Worm (Caenorhabditis elegans) whole organism, L2 larva: Measurements from ENCODE around the gene jac-1.

Experiments used
- C34F6.9 ChIP-seq: fragments of 150-350 bp; optimal IDR thresholded peaks from 2 replicates; lab custom pipeline; 2014; ENCODE audit warnings: missing biosample characterization, missing genetic modification characterization
- F13H6.1 ChIP-seq: sonication (generic microtip); optimal IDR thresholded peaks from 2 replicates; lab custom pipeline; 2016; ENCODE audit warnings: missing genetic modification characterization, missing compliant biosample characterization
- R02D3.7 ChIP-seq: fragments of 150-350 bp; optimal IDR thresholded peaks from 2 replicates; lab custom pipeline; 2014; ENCODE audit warnings: missing biosample characterization, missing genetic modification characterization
- Y55F3AM.14 ChIP-seq: fragments of 200-800 bp; sonication (Bioruptor generic); optimal IDR thresholded peaks from 2 replicates; lab custom pipeline; 2018; ENCODE audit warnings: mild to moderate bottlenecking, missing genetic modification characterization, missing compliant biosample characterization
- alr-1 ChIP-seq: fragments of 150-350 bp; optimal IDR thresholded peaks from 2 replicates; lab custom pipeline; 2014; ENCODE audit warnings: missing biosample characterization, missing genetic modification characterization
- blmp-1 ChIP-seq: sonication (generic microtip); optimal IDR thresholded peaks from 2 replicates; lab custom pipeline; 2017; ENCODE audit warnings: missing genetic modification characterization, mild to moderate bottlenecking, missing compliant biosample characterization, antibody characterized with exemption, moderate library complexity; ENCODE audit not compliant: insufficient read depth
- ceh-16 ChIP-seq: fragments of 150-350 bp; optimal IDR thresholded peaks from 2 replicates; lab custom pipeline; 2014; ENCODE audit warnings: missing biosample characterization, missing genetic modification characterization
- crh-2 ChIP-seq: sonication (generic microtip); optimal IDR thresholded peaks from 2 replicates; lab custom pipeline; 2017; ENCODE audit warnings: missing biosample characterization, missing genetic modification characterization
- egl-27 ChIP-seq: sonication (generic microtip); optimal IDR thresholded peaks from 3 replicates; lab custom pipeline; 2017; ENCODE audit warnings: missing biosample characterization, missing genetic modification reagents, missing genetic modification characterization
- elt-3 ChIP-seq: sonication (generic microtip); optimal IDR thresholded peaks from 2 replicates; lab custom pipeline; 2017; ENCODE audit warnings: missing biosample characterization, missing genetic modification characterization
- fos-1 ChIP-seq: fragments of 150-350 bp; optimal IDR thresholded peaks from 2 replicates; lab custom pipeline; 2014; ENCODE audit warnings: missing biosample characterization, missing genetic modification characterization
- gmeb-1 ChIP-seq: fragments of 150-350 bp; optimal IDR thresholded peaks from 2 replicates; lab custom pipeline; 2014; ENCODE audit warnings: missing biosample characterization, missing genetic modification characterization
- lin-11 ChIP-seq: fragments of 150-350 bp; sonication (generic microtip); optimal IDR thresholded peaks from 2 replicates; lab custom pipeline; 2014; ENCODE audit warnings: missing biosample characterization, missing genetic modification characterization, inconsistent platforms, mixed read lengths
- lin-13 ChIP-seq: fragments of 150-350 bp; optimal IDR thresholded peaks from 2 replicates; lab custom pipeline; 2014; ENCODE audit warnings: missing biosample characterization, missing genetic modification reagents, missing genetic modification characterization
- lin-39 ChIP-seq: fragments of 150-350 bp; optimal IDR thresholded peaks from 2 replicates; lab custom pipeline; 2014; ENCODE audit warnings: missing biosample characterization, missing genetic modification reagents, missing genetic modification characterization
- lsy-2 ChIP-seq, 2 experiments: fragments of 150-350 bp in 1 of 2; sonication (generic microtip) in 1 of 2; optimal IDR thresholded peaks; 2 replicates each; lab custom pipeline; 2014 to 2017; ENCODE audit warnings: missing biosample characterization in 2 of 2, missing genetic modification characterization in 2 of 2
- mbf-1 ChIP-seq: sonication (generic microtip); optimal IDR thresholded peaks from 2 replicates; lab custom pipeline; 2017; ENCODE audit warnings: missing biosample characterization, missing genetic modification characterization
- mdl-1 ChIP-seq, 2 experiments: fragments of 150-350 bp in 1 of 2; sonication (generic microtip) in 1 of 2; optimal IDR thresholded peaks; 2 replicates each; lab custom pipeline; 2017; ENCODE audit warnings: missing biosample characterization in 2 of 2, missing genetic modification characterization in 2 of 2
- nhr-10 ChIP-seq: sonication (generic microtip); optimal IDR thresholded peaks from 2 replicates; lab custom pipeline; 2017; ENCODE audit warnings: missing biosample characterization, missing genetic modification characterization
- nhr-11 ChIP-seq: fragments of 150-350 bp; optimal IDR thresholded peaks from 2 replicates; lab custom pipeline; 2014; ENCODE audit warnings: missing biosample characterization, missing genetic modification characterization
- nhr-129 ChIP-seq: fragments of 150-350 bp; optimal IDR thresholded peaks from 2 replicates; lab custom pipeline; 2014; ENCODE audit warnings: missing biosample characterization, missing genetic modification characterization
- nhr-23 ChIP-seq: fragments of 150-350 bp; optimal IDR thresholded peaks from 2 replicates; lab custom pipeline; 2014; ENCODE audit warnings: missing biosample characterization, missing genetic modification reagents, missing genetic modification characterization
- nhr-237 ChIP-seq: fragments of 150-350 bp; optimal IDR thresholded peaks from 2 replicates; lab custom pipeline; 2014; ENCODE audit warnings: missing biosample characterization, missing genetic modification characterization
- nhr-25 ChIP-seq: fragments of 150-350 bp; sonication (generic microtip); optimal IDR thresholded peaks from 3 replicates; lab custom pipeline; 2014; ENCODE audit warnings: missing biosample characterization, missing genetic modification characterization
- nhr-6 ChIP-seq: fragments of 150-350 bp; optimal IDR thresholded peaks from 2 replicates; lab custom pipeline; 2014; ENCODE audit warnings: missing biosample characterization, missing genetic modification characterization
- nhr-77 ChIP-seq: fragments of 150-350 bp; optimal IDR thresholded peaks from 2 replicates; lab custom pipeline; 2014; ENCODE audit warnings: missing biosample characterization, missing genetic modification characterization
- sem-4 ChIP-seq: fragments of 150-350 bp; optimal IDR thresholded peaks from 2 replicates; lab custom pipeline; 2014; ENCODE audit warnings: missing biosample characterization, missing genetic modification reagents, missing genetic modification characterization
- skn-1 ChIP-seq: sonication (generic microtip); optimal IDR thresholded peaks from 2 replicates; lab custom pipeline; 2017; ENCODE audit warnings: missing biosample characterization, missing genetic modification characterization
- sma-3 ChIP-seq: sonication (generic microtip); optimal IDR thresholded peaks from 2 replicates; lab custom pipeline; 2016; ENCODE audit warnings: missing genetic modification reagents, missing genetic modification characterization, missing compliant biosample characterization
- sma-9 ChIP-seq, 2 experiments: fragments of 150-350 bp in 1 of 2; sonication (generic microtip) in 1 of 2; optimal IDR thresholded peaks; 2 replicates each; lab custom pipeline; 2014 to 2016; ENCODE audit warnings: missing genetic modification characterization in 2 of 2, mild to moderate bottlenecking in 1 of 2, missing biosample characterization in 1 of 2, missing compliant biosample characterization in 1 of 2, missing genetic modification reagents in 1 of 2, moderate library complexity in 1 of 2
- unc-55 ChIP-seq: fragments of 150-350 bp; sonication (generic microtip); optimal IDR thresholded peaks from 3 replicates; lab custom pipeline; 2014; ENCODE audit warnings: missing biosample characterization, missing genetic modification reagents, missing genetic modification characterization
- unc-62 ChIP-seq: fragments of 150-350 bp; optimal IDR thresholded peaks from 2 replicates; lab custom pipeline; 2014; ENCODE audit warnings: missing biosample characterization, missing genetic modification reagents, missing genetic modification characterization
- zag-1 ChIP-seq: fragments of 150-350 bp; optimal IDR thresholded peaks from 2 replicates; lab custom pipeline; 2014; ENCODE audit warnings: missing biosample characterization, missing genetic modification characterization
- ztf-1 ChIP-seq: fragments of 200-800 bp; sonication (Bioruptor generic); conservative IDR thresholded peaks from 2 replicates; pipeline ENCODE4 v1.3.6; 2022; ENCODE audit warnings: missing genetic modification characterization, missing compliant biosample characterization
- ztf-11 ChIP-seq: sonication (generic microtip); optimal IDR thresholded peaks from 2 replicates; lab custom pipeline; 2017; ENCODE audit warnings: missing biosample characterization, missing genetic modification characterization
- ztf-4 ChIP-seq: fragments of 150-350 bp; optimal IDR thresholded peaks from 2 replicates; lab custom pipeline; 2014; ENCODE audit warnings: missing biosample characterization, missing genetic modification characterization

jac-1 gene

DNA sequence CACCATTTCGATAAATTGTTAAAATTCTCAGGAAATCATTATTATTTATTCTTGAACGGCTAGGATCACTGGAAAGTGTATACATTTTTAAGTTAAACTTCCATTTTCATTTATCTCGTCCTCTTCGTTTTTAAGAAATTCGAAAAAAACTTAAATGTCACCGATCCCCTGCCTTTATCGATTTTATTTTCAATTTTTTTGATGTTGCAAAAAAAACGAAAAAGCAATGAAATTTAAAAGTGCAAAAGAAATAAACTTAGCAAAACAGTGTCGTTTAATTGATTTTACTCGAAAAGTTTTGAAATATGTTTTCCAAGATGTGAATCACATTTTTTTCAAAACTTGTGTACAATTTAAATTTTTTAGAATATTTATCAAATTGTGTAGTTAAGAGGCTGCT, 14.4 kb upstream of the jac-1 start:
- TF ChIP-seq F13H6.1 (tag; lab: Kevin White, UChicago) = no peak
- no peak for TF ChIP-seq gmeb-1 (tag; lab: Kevin White, UChicago)
- TF ChIP-seq nhr-10 (tag; lab: Kevin White, UChicago) = no peak
- TF ChIP-seq sma-9 (GFP tag; optimal IDR thresholded peaks at IDR 0.05; lab: Kevin White, UChicago) = no peak
- no peak for TF ChIP-seq sma-9 (tag; optimal IDR thresholded peaks at IDR 0.05; lab: Kevin White, UChicago)
- TF ChIP-seq lsy-2 (tag; optimal IDR thresholded peaks at IDR 0.05; lab: Kevin White, UChicago) = no peak
- no peak for TF ChIP-seq Y55F3AM.14
- no peak for TF ChIP-seq sem-4 (tag; lab: Kevin White, UChicago)
- TF ChIP-seq elt-3 = no peak
- TF ChIP-seq nhr-77 (tag; lab: Kevin White, UChicago) = no peak
- no peak for TF ChIP-seq skn-1 (tag; lab: Kevin White, UChicago)
- TF ChIP-seq unc-55 = no peak
- TF ChIP-seq mdl-1 (tag; optimal IDR thresholded peaks at IDR 0.05; lab: Kevin White, UChicago) = no peak
- TF ChIP-seq C34F6.9 (tag; lab: Kevin White, UChicago) = no peak
- no peak for TF ChIP-seq egl-27 (tag; lab: Kevin White, UChicago)
- TF ChIP-seq ztf-11 = no peak
- no peak for TF ChIP-seq zag-1 (tag; lab: Kevin White, UChicago)
- TF ChIP-seq lin-13 (GFP tag; lab: Kevin White, UChicago) = no peak
- no peak for TF ChIP-seq nhr-237 (tag; lab: Kevin White, UChicago)
- no peak for TF ChIP-seq blmp-1 (tag; lab: Kevin White, UChicago)

DNA sequence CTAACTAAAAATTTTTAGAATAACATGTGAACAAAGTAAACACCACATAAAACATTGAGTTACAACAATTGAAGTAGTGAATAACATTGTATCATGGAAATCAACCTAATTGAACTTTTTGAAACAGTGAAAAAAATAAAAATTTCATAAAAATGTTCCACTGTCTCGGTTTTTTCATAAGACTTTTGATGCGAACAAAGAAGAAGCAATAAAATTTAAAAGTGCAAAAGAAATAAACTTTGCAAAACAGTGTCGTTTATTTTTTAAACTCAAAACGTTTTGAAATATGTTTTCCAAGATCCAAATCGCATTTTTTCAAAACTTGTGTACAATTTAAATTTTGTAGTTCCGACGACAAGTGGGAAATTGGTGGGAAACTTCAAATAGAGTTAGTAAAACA, 11.4 kb upstream of the jac-1 start:
- TF ChIP-seq fos-1 (no peak), sma-3 (GFP tag; lab: Kevin White, UChicago) (no peak), nhr-23 (tag; lab: Kevin White, UChicago) (no peak), skn-1 (tag; lab: Kevin White, UChicago) (no peak), mdl-1 (tag; optimal IDR thresholded peaks at IDR 0.05; lab: Kevin White, UChicago) (no peak), nhr-129 (tag; lab: Kevin White, UChicago) (no peak), lin-13 (GFP tag; lab: Kevin White, UChicago) (no peak), lin-39 (tag; lab: Kevin White, UChicago) (no peak), crh-2 (no peak), alr-1 (tag; lab: Kevin White, UChicago) (no peak), C34F6.9 (tag; lab: Kevin White, UChicago) (no peak), lsy-2 (tag; optimal IDR thresholded peaks at IDR 0.05; lab: Kevin White, UChicago) (no peak), ztf-11 (no peak), nhr-11 (tag; lab: Kevin White, UChicago) (no peak), unc-55 (no peak), ceh-16 (tag; lab: Kevin White, UChicago) (no peak), R02D3.7 (no peak), lin-11 (no peak), nhr-77 (tag; lab: Kevin White, UChicago) (no peak)
- TF ChIP-seq, all 48 proteins: peak for 0

DNA sequence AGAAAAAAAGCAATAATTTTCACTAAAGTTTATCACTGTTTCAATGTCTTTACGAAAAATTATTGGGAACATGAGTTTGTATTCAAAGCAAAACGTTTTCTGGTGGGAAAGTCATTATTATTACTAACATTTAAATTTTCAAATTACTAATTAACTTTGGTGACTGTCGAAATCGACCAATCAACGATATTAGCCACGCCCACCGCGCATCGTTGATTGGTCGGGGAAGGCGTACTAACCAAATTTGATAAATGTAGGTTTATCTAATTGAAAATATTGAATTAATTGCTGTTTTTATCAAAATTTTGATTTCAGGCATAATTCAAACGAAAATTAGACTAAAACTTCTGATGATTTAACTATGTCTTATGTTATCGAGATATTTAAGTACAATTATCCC, 10.0 kb upstream of the jac-1 start:
- no peak for TF ChIP-seq mdl-1 (tag; optimal IDR thresholded peaks at IDR 0.05; lab: Kevin White, UChicago)
- no peak for TF ChIP-seq egl-27 (tag; lab: Kevin White, UChicago)
- TF ChIP-seq nhr-6 (tag; lab: Kevin White, UChicago) = no peak
- TF ChIP-seq lin-39 (tag; lab: Kevin White, UChicago) = no peak
- TF ChIP-seq nhr-237 (tag; lab: Kevin White, UChicago) = no peak
- TF ChIP-seq gmeb-1 (tag; lab: Kevin White, UChicago) = no peak
- no peak for TF ChIP-seq ztf-4 (tag; lab: Kevin White, UChicago)
- TF ChIP-seq C34F6.9 (tag; lab: Kevin White, UChicago) = no peak
- TF ChIP-seq ztf-11 = no peak
- TF ChIP-seq nhr-25 (tag; lab: Kevin White, UChicago) = no peak
- no peak for TF ChIP-seq Y55F3AM.14
- TF ChIP-seq mbf-1 (tag; lab: Kevin White, UChicago) = no peak
- no peak for TF ChIP-seq skn-1 (tag; lab: Kevin White, UChicago)
- TF ChIP-seq ceh-16 (tag; lab: Kevin White, UChicago) = no peak
- TF ChIP-seq sem-4 (tag; lab: Kevin White, UChicago) = no peak
- no peak for TF ChIP-seq zag-1 (tag; lab: Kevin White, UChicago)
- no peak for TF ChIP-seq ztf-1
- TF ChIP-seq sma-3 (GFP tag; lab: Kevin White, UChicago) = no peak
- no peak for TF ChIP-seq unc-62 (GFP tag; lab: Kevin White, UChicago)
